Fruit fly (Drosophila melanogaster) whole organism, adult: ENCODE measurements around the gene pxb.

Experiments used
- CG7045 ChIP-seq: fragments of 200-800 bp; sonication (Bioruptor generic); optimal IDR thresholded peaks from 2 replicates; lab custom pipeline; 2017; ENCODE audit warnings: missing biosample characterization, mild to moderate bottlenecking, missing genetic modification characterization
- Crg-1 ChIP-seq: fragments of 200-800 bp; sonication (Bioruptor generic); optimal IDR thresholded peaks from 2 replicates; lab custom pipeline; 2016; ENCODE audit warnings: missing biosample characterization, missing genetic modification characterization
- cnc ChIP-seq, 2 experiments: fragments of >200 bp; optimal IDR thresholded peaks; 2 replicates each; lab custom pipeline; 2017
- kay ChIP-seq: fragments of 200-800 bp; sonication (Bioruptor generic); peaks from one replicate; lab custom pipeline; 2016; ENCODE audit warnings: missing biosample characterization, missing genetic modification characterization, borderline replicate concordance
- ovo ChIP-seq: fragments of 200-800 bp; sonication (Bioruptor generic); optimal IDR thresholded peaks from 2 replicates; lab custom pipeline; 2016; ENCODE audit warnings: missing biosample characterization, missing genetic modification characterization

DNA sequence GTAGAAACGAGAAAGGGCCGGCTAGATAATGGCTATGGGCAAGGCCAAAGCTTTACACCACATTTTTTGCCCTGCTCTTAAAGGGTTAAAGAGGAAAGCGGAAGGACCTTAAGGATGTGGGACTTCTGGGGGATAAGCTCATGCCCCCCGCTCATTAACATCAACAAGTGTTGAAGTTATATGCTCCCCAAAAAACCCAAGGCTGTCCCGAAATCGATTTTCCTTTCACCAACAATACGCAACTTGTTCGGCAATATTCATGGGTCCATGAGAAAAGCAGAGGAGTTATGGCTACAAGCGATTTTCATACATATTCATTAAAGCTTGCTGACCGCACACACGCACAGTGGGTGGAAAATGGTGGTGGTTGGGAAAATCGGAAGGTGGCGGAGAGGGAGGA, 14.7 kb downstream of the pxb start:
- no peak for TF ChIP-seq cnc (optimal IDR thresholded peaks at IDR 0.05; lab: Kevin White, UChicago)
- no peak for TF ChIP-seq Crg-1 (GFP tag; lab: Kevin White, UChicago)
- TF ChIP-seq kay (GFP tag; lab: Kevin White, UChicago): no peak
- no peak for TF ChIP-seq ovo
- no peak for TF ChIP-seq CG7045 (GFP tag; lab: Kevin White, UChicago)
